Fruit fly (Drosophila melanogaster) whole organism, wandering third instar larva: ENCODE data around the gene Ugt35E1.

Source experiments
- HLH106 ChIP-seq: fragments of 200-800 bp; optimal IDR thresholded peaks from 3 replicates; lab custom pipeline; 2019; ENCODE audit warnings: missing biosample characterization, mild to moderate bottlenecking, missing genetic modification characterization, moderate library complexity
- h ChIP-seq: fragments of 200-800 bp; sonication (Bioruptor generic); optimal IDR thresholded peaks from 3 replicates; lab custom pipeline; 2016; ENCODE audit warnings: missing biosample characterization, mild to moderate bottlenecking, missing genetic modification characterization
- pan ChIP-seq: fragments of >200 bp; optimal IDR thresholded peaks from 2 replicates; lab custom pipeline; 2017
- tai ChIP-seq: sonication (Bioruptor generic); optimal IDR thresholded peaks from 2 replicates; lab custom pipeline; 2016; ENCODE audit warnings: missing biosample characterization, missing genetic modification characterization

DNA sequence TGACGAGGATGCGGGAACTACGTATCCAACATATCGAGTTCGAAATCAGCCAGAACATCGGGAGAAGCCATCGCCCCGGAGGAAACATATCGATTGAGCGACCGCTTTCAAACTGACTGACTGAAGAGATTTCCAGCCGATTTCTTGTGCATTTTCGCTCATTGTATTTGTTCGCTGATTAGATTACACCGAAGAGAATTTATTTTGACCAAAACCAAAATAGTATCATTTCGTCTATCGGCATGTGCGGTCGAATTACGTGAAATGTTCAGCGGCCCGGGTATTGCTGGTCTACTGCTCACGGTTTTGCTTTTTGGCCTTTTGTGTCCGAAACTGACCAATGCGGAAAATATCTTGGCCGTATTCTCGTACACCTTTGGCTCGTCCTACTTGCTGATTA lies 9.4 kb upstream of the Ugt35E1 start, which contains the start of the genes Ugt304A1 and Ugt303A1:
- TF ChIP-seq pan (lab: Kevin White, UChicago) (no peak), HLH106 (no peak), tai (GFP tag; lab: Kevin White, UChicago) (no peak), h (GFP tag; lab: Kevin White, UChicago) (no peak)
